Worm (Caenorhabditis elegans): ENCODE data around the gene gck-2.

gck-2 gene

DNA sequence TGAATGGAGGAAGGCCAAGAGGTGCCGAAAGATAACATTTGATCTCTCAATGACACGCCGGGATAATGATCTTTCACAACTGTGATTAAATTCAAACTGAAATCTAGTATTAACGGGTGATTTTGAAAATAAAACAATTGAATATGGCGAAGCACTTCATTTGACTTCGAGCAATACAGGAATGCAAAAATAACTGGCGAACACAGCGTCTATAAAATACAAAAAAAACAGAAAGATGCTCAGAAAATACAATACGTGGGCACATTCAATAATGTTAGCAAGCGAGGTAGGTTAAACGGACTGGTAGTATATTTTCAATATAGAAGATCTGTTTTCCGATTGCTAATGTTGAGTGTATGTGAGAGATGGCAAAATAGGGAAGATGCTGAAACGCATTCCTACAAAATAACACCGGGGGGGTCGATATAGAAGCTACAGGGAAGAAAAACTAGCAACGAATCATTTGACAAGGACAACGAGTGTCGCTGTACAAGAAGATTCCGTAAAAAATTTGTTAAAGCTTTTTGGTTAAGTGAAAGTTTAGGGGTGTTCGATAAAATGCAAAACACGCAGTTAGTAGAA is 9.3 kb downstream of the gck-2 start:
- no peak for TF ChIP-seq ceh-28 (tag; optimal IDR thresholded peaks at IDR 0.05)
- TF ChIP-seq ztf-4 (tag; optimal IDR thresholded peaks at IDR 0.05): no peak
- TF ChIP-seq nhr-28 (tag; optimal IDR thresholded peaks at IDR 0.05): no peak
- TF ChIP-seq snpc-4 (tag; optimal IDR thresholded peaks at IDR 0.05): no peak
- TF ChIP-seq unc-39 (tag; optimal IDR thresholded peaks at IDR 0.05): no peak
- no peak for TF ChIP-seq nhr-67 (tag; optimal IDR thresholded peaks at IDR 0.05)
- TF ChIP-seq lin-15B (tag; optimal IDR thresholded peaks at IDR 0.05): no peak
- TF ChIP-seq ceh-16 (tag; optimal IDR thresholded peaks at IDR 0.05): no peak
- no peak for TF ChIP-seq mml-1 (tag; optimal IDR thresholded peaks at IDR 0.05)

DNA sequence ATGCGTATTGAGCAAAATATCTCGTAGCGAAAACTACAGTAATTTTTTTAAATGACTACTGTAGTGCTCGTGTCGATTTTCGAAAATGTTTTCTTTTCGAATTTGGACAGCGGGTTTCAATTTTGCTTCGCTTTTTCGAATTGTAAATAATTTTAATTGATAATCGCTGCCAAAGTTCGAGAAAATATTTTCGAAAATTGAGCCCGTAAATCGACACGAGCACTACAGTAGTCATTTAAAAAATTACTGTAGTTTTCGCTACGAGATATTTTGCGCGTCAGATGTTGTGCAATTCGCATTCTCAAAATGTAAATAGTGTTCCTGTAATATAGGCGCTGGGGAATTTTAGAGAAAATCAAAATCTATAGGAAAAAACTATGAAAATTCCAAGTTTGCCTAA is 10.2 kb downstream of the gck-2 start:
- TF ChIP-seq nhr-67 (tag; optimal IDR thresholded peaks at IDR 0.05): no peak
- TF ChIP-seq ztf-11 (tag; optimal IDR thresholded peaks at IDR 0.05): no peak
- TF ChIP-seq snpc-4 (tag; optimal IDR thresholded peaks at IDR 0.05): no peak
- no peak for TF ChIP-seq fkh-2 (tag; optimal IDR thresholded peaks at IDR 0.05)
- TF ChIP-seq lin-39 (tag; optimal IDR thresholded peaks at IDR 0.05): no peak
- no peak for TF ChIP-seq zag-1 (tag; optimal IDR thresholded peaks at IDR 0.05)
- no peak for TF ChIP-seq nhr-28 (tag; optimal IDR thresholded peaks at IDR 0.05)
- no peak for TF ChIP-seq elt-3 (tag; optimal IDR thresholded peaks at IDR 0.05)
- no peak for TF ChIP-seq hmg-11 (tag; optimal IDR thresholded peaks at IDR 0.05)
- TF ChIP-seq pqm-1 (tag; optimal IDR thresholded peaks at IDR 0.05): no peak
- TF ChIP-seq mdl-1 (tag; optimal IDR thresholded peaks at IDR 0.05): no peak

DNA sequence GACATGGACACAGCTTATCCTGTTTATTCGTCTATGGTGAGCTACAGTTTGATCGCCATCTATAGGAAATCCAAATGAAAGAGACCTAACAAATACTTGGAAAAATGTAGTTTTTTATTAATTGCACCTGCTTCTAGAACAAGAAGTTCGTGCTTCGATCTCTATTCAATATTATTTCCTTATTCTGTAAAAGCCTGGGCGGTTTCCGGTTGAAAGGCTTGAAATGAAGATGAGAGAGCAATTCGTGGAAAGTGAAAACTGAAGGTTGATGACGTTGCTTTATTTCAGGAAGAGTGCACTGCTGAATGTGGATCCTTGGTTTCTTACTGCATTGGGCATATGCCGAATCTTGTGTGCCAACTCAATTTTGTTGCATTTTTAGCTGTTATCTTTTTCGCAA is 11.8 kb downstream of the gck-2 start:
- TF ChIP-seq ztf-11 (tag; optimal IDR thresholded peaks at IDR 0.05) (no peak), ceh-16 (tag; optimal IDR thresholded peaks at IDR 0.05) (no peak), zag-1 (tag; optimal IDR thresholded peaks at IDR 0.05) (no peak), tbx-2 (tag; optimal IDR thresholded peaks at IDR 0.05) (no peak), sea-2 (GFP tag; optimal IDR thresholded peaks at IDR 0.05) (no peak), nhr-237 (tag; optimal IDR thresholded peaks at IDR 0.05) (no peak), nhr-12 (tag; optimal IDR thresholded peaks at IDR 0.05) (no peak), daf-12 (tag; optimal IDR thresholded peaks at IDR 0.05) (no peak), fkh-2 (tag; optimal IDR thresholded peaks at IDR 0.05) (no peak), skn-1 (tag; optimal IDR thresholded peaks at IDR 0.05) (no peak), fos-1 (tag; optimal IDR thresholded peaks at IDR 0.05) (no peak)

DNA sequence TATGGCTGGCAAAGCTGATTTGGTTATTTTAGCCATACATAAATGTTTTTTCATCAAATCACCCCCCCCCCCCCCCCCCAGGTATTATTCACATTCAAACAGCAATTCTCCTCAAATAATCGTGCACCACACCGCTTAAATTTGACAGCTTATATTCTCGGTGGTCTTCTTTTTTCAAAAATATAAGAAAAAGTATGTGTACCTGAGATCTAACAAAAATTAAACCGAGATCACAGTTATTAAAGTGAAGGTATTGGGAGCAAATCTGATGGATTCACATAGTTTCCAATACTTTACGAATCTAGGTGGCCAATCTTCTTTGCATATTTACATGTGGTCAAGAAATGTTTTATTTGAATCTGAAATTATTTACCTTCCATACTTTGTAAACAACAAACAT is 12.3 kb downstream of the gck-2 start, which contains the start of gene ZC404.15:
Gene ZC404.15 (plus strand): TSS at position 301 of the 400 bp plus-strand sequence.
- no peak for TF ChIP-seq mdl-1 (tag; optimal IDR thresholded peaks at IDR 0.05)
- no peak for TF ChIP-seq ama-1 (optimal IDR thresholded peaks at IDR 0.05)
- TF ChIP-seq nhr-28 (tag; optimal IDR thresholded peaks at IDR 0.05): no peak
- TF ChIP-seq fkh-10 (GFP tag; optimal IDR thresholded peaks at IDR 0.05): no peak
- no peak for TF ChIP-seq tbx-2 (tag; optimal IDR thresholded peaks at IDR 0.05)
- TF ChIP-seq nfya-1 (tag; optimal IDR thresholded peaks at IDR 0.05; ENCODE audit: insufficient read depth): no peak

DNA sequence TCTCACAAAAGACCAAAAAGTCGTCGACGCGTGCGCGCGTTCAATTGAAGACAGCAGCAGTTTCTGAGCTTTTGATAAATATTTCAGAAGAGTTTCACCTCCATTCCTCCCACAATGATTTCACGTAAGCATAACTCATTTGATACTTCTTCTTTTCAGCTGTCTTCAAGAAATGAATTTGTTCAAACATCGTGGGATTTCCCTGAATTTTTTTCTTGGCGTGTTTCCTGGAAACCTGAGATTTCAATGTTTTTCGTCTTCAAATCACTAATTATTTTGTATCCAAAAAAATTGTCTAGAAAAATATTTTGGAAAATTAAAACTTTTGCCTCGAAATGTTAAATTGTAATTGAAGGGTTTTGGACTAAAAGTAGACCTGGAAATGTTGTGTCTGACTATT is 14.0 kb downstream of the gck-2 start:
- no peak for TF ChIP-seq ceh-28 (tag; optimal IDR thresholded peaks at IDR 0.05)
- no peak for TF ChIP-seq elt-1 (tag; optimal IDR thresholded peaks at IDR 0.05)
- no peak for TF ChIP-seq sea-2 (GFP tag; optimal IDR thresholded peaks at IDR 0.05)
- no peak for TF ChIP-seq pqm-1 (tag; optimal IDR thresholded peaks at IDR 0.05)
- no peak for TF ChIP-seq fkh-10 (GFP tag; optimal IDR thresholded peaks at IDR 0.05)
- no peak for TF ChIP-seq nhr-23 (tag; optimal IDR thresholded peaks at IDR 0.05)
- no peak for TF ChIP-seq nfya-1 (tag; optimal IDR thresholded peaks at IDR 0.05; ENCODE audit: insufficient read depth)
- no peak for TF ChIP-seq skn-1 (tag; optimal IDR thresholded peaks at IDR 0.05)
- TF ChIP-seq elt-3 (tag; optimal IDR thresholded peaks at IDR 0.05): no peak
- TF ChIP-seq nhr-77 (tag; optimal IDR thresholded peaks at IDR 0.05): no peak
- no peak for TF ChIP-seq jun-1 (tag; optimal IDR thresholded peaks at IDR 0.05)
- no peak for TF ChIP-seq unc-39 (tag; optimal IDR thresholded peaks at IDR 0.05)
- no peak for TF ChIP-seq mdl-1 (tag; optimal IDR thresholded peaks at IDR 0.05)
- no peak for TF ChIP-seq R02D3.7 (tag; optimal IDR thresholded peaks at IDR 0.05)

DNA sequence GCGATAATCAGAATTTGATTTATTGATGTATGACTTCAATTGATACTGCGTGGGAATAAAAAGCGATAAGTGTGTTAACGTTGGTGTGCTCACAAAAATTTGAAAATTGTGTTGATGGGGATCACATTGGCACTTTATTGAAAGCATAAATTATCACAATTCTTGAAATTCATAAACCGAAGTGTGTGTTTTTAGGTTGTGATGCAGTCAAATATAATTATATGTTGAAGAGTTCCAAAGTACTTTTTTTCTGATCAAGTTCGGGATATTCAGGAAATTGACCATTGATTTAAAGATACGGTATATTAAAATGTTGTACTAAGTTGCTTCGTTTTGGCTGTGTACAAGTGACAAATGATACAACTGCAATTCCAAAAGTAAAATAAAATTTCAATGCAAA is 16.8 kb downstream of the gck-2 start, which contains the start of gene srh-28:
Gene srh-28 (minus strand): TSS at position 101 of the 400 bp plus-strand sequence.
- TF ChIP-seq fkh-10 (GFP tag; optimal IDR thresholded peaks at IDR 0.05) (no peak), nhr-67 (tag; optimal IDR thresholded peaks at IDR 0.05) (no peak), ztf-11 (tag; optimal IDR thresholded peaks at IDR 0.05) (no peak), ceh-16 (tag; optimal IDR thresholded peaks at IDR 0.05) (no peak), egl-5 (tag; optimal IDR thresholded peaks at IDR 0.05) (no peak), pha-4 (tag; optimal IDR thresholded peaks at IDR 0.05) (no peak), tbx-2 (tag; optimal IDR thresholded peaks at IDR 0.05) (no peak), nhr-23 (tag; optimal IDR thresholded peaks at IDR 0.05) (no peak), ztf-4 (tag; optimal IDR thresholded peaks at IDR 0.05) (no peak), aly-2 (tag; optimal IDR thresholded peaks at IDR 0.05) (no peak), mdl-1 (tag; optimal IDR thresholded peaks at IDR 0.05) (no peak), ceh-82 (tag; optimal IDR thresholded peaks at IDR 0.05) (no peak), lsy-12 (tag; optimal IDR thresholded peaks at IDR 0.05) (no peak), skn-1 (tag; optimal IDR thresholded peaks at IDR 0.05) (no peak)
